Worm (Caenorhabditis elegans): ENCODE results near the gene W04D12.1.
A peak's percentile ranks its signal among the peaks of the same experiment; 100 is the strongest.

Gene W04D12.1

DNA sequence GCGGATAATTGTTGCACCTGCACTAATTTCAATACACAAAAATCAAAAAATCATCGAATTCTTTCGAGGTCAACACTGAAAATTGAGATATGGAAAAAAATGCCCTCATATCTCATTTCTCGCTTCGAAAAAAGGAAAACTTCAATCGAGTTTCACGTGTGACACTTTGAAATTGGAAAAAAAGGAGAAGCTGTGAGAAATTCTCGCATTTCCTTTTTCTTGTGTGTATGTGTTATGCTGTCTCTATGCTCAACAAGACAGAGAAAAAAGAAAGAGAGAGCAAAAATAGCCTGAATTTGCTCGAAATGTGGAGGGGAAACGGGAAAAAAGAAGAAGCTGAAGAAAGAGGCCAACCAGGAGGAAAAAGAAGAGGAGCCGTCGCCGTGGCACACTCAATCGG, 9.7 kb downstream of the W04D12.1 start:
- TF ChIP-seq elt-4 (tag; optimal IDR thresholded peaks at IDR 0.05) (no peak), unc-42 (tag; optimal IDR thresholded peaks at IDR 0.05) (peak; percentile 38), ceh-31 (tag; optimal IDR thresholded peaks at IDR 0.05) (no peak), nhr-11 (tag; optimal IDR thresholded peaks at IDR 0.05) (no peak), hlh-30 (tag; optimal IDR thresholded peaks at IDR 0.05; ENCODE audit: insufficient read depth) (no peak), pros-1 (tag; optimal IDR thresholded peaks at IDR 0.05) (no peak), tbx-2 (tag; optimal IDR thresholded peaks at IDR 0.05) (no peak), unc-86 (tag; optimal IDR thresholded peaks at IDR 0.05) (no peak), ceh-30 (tag; optimal IDR thresholded peaks at IDR 0.05) (no peak), tbx-7 (tag; optimal IDR thresholded peaks at IDR 0.05) (no peak), ref-2 (tag; optimal IDR thresholded peaks at IDR 0.05) (no peak), nhr-232 (tag; optimal IDR thresholded peaks at IDR 0.05) (no peak), ceh-45 (GFP tag; IDR thresholded peaks at IDR 0.05) (no peak), ets-4 (tag; optimal IDR thresholded peaks at IDR 0.05) (no peak), ceh-18 (tag; optimal IDR thresholded peaks at IDR 0.05) (peak; percentile 0)

DNA sequence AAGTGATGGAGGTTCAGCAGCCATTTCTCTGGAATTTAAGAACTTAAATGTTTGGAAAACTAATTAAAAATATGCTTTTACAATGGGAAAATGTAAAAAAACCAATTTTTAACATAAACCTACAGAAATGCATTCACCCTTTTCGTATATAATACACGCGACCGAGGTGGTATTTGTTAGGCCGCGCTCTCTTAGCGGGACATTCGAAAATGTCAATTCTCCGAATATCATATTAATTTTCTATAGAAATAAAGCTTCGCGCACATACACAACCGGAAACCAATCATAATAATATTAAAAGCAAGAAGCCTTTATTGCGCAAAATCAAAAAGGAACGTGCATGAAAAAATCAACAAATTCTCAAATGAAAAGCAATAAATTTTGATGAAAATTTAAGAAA, 16.5 kb downstream of the W04D12.1 start, which contains the start of gene ddx-23:
ddx-23 (minus strand) TSS at position 30 of the 400 bp plus-strand sequence.
- TF ChIP-seq npax-4 (tag; optimal IDR thresholded peaks at IDR 0.05) (no peak), tbx-2 (tag; optimal IDR thresholded peaks at IDR 0.05) (peak; percentile 14), ceh-14 (tag; optimal IDR thresholded peaks at IDR 0.05) (peak; percentile 9), Y22D7AL.16 (tag; optimal IDR thresholded peaks at IDR 0.05) (no peak), hlh-6 (tag; optimal IDR thresholded peaks at IDR 0.05) (no peak), fax-1 (tag; optimal IDR thresholded peaks at IDR 0.05) (peak; percentile 7), C08G9.2 (tag; optimal IDR thresholded peaks at IDR 0.05) (no peak), elt-4 (tag; optimal IDR thresholded peaks at IDR 0.05) (no peak), odd-2 (tag; optimal IDR thresholded peaks at IDR 0.05) (no peak), ceh-30 (tag; optimal IDR thresholded peaks at IDR 0.05) (no peak), hlh-8 (tag; optimal IDR thresholded peaks at IDR 0.05) (peak; percentile 7), hlh-13 (GFP tag; optimal IDR thresholded peaks at IDR 0.05) (no peak), ets-4 (tag; optimal IDR thresholded peaks at IDR 0.05) (peak; percentile 93), unc-55 (GFP tag; optimal IDR thresholded peaks at IDR 0.05) (no peak), elt-2 (tag; optimal IDR thresholded peaks at IDR 0.05) (peak; percentile 11), ceh-22 (tag; optimal IDR thresholded peaks at IDR 0.05) (no peak), pha-4 (tag; optimal IDR thresholded peaks at IDR 0.05) (no peak), unc-42 (tag; optimal IDR thresholded peaks at IDR 0.05) (peak; percentile 34), ceh-31 (tag; optimal IDR thresholded peaks at IDR 0.05) (peak; percentile 70)

DNA sequence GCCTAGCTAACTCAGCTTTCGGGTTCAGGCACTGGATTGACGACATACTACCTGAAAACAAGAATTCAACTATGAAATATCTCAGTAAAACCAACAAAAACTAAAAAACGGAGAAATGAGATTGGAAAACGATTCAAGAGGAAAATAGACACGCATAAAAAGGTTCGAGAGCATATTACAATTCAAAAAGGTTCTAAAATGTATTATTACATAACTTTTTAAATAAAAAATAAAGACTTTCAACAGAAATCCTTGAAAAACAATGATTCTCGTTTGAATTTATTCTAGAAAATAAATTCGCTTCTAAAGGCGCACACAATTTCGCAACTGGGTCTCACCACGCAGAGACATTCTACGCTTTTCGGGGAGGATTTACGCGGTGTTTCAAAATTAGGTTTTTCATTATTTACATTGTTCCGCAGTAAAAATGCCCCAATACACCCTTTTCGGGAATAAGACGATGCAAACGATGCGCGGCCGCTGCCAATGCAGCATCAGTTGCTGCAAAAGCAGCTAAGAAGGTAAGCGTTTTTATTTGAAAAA, 19.0 kb downstream of the W04D12.1 start, which contains the start of the genes cct-6 and alh-9:
cct-6 (minus strand) TSS at position 51 of the 543 bp plus-strand sequence.
alh-9 (plus strand) TSS at position 382 of the 543 bp plus-strand sequence.
- peak; percentile 56 for TF ChIP-seq unc-55 (GFP tag; optimal IDR thresholded peaks at IDR 0.05)
- no peak for TF ChIP-seq C08G9.2 (tag; optimal IDR thresholded peaks at IDR 0.05)
- TF ChIP-seq ceh-14 (tag; optimal IDR thresholded peaks at IDR 0.05), result no peak
- TF ChIP-seq unc-42 (tag; optimal IDR thresholded peaks at IDR 0.05), result peak; percentile 73
- no peak for TF ChIP-seq pha-4 (tag; optimal IDR thresholded peaks at IDR 0.05)
- no peak for TF ChIP-seq K02D7.2 (tag; optimal IDR thresholded peaks at IDR 0.05)
- no peak for TF ChIP-seq mec-3 (tag; optimal IDR thresholded peaks at IDR 0.05; ENCODE audit: borderline replicate concordance)
- no peak for TF ChIP-seq pag-3 (tag; optimal IDR thresholded peaks at IDR 0.05; ENCODE audit: borderline replicate concordance)
- TF ChIP-seq ceh-31 (tag; optimal IDR thresholded peaks at IDR 0.05), result peak; percentile 59
- no peak for TF ChIP-seq elt-2 (tag; optimal IDR thresholded peaks at IDR 0.05)
- TF ChIP-seq nfya-1 (tag; optimal IDR thresholded peaks at IDR 0.05), result peak; percentile 76
- TF ChIP-seq ceh-34 (tag; optimal IDR thresholded peaks at IDR 0.05), result peak; percentile 7
- peak; percentile 82 for TF ChIP-seq pax-1 (tag; optimal IDR thresholded peaks at IDR 0.05)
- peak; percentile 19 for TF ChIP-seq tbx-2 (tag; optimal IDR thresholded peaks at IDR 0.05)
- TF ChIP-seq unc-86 (tag; optimal IDR thresholded peaks at IDR 0.05), result peak; percentile 26
- TF ChIP-seq ref-2 (tag; optimal IDR thresholded peaks at IDR 0.05), result no peak
- no peak for TF ChIP-seq hlh-15 (tag; optimal IDR thresholded peaks at IDR 0.05)
- peak; percentile 64 for TF ChIP-seq dve-1 (tag; optimal IDR thresholded peaks at IDR 0.05)
- no peak for TF ChIP-seq nhr-11 (tag; optimal IDR thresholded peaks at IDR 0.05)
- TF ChIP-seq ets-4 (tag; optimal IDR thresholded peaks at IDR 0.05), result peak; percentile 60
- TF ChIP-seq che-1 (tag; optimal IDR thresholded peaks at IDR 0.05), result no peak
- TF ChIP-seq ceh-24 (tag; optimal IDR thresholded peaks at IDR 0.05), result no peak
- TF ChIP-seq ceh-18 (tag; optimal IDR thresholded peaks at IDR 0.05), result peak; percentile 39
- peak; percentile 30 for TF ChIP-seq pha-2 (tag; optimal IDR thresholded peaks at IDR 0.05)

Measured in whole organism, late embryonic.